Worm (Caenorhabditis elegans) whole organism, L1 larva: Measurements from ENCODE around the gene glc-4.

Experiments used
- dpl-1 ChIP-seq, 3 experiments: fragments of 150-350 bp in 2 of 3; sonication (generic microtip) in 1 of 3; optimal IDR thresholded peaks; 2 replicates each; lab custom pipeline; 2014 to 2017; ENCODE audit warnings: missing biosample characterization in 3 of 3, missing genetic modification characterization in 3 of 3, missing genetic modification reagents in 3 of 3
- efl-3 ChIP-seq: fragments of 200-800 bp; sonication (Bioruptor generic); optimal IDR thresholded peaks from 2 replicates; lab custom pipeline; 2018; ENCODE audit warnings: mild to moderate bottlenecking, missing genetic modification characterization, missing compliant biosample characterization
- lin-39 ChIP-seq: fragments of 150-350 bp; optimal IDR thresholded peaks from 2 replicates; lab custom pipeline; 2014; ENCODE audit warnings: missing biosample characterization, missing genetic modification reagents, missing genetic modification characterization

DNA sequence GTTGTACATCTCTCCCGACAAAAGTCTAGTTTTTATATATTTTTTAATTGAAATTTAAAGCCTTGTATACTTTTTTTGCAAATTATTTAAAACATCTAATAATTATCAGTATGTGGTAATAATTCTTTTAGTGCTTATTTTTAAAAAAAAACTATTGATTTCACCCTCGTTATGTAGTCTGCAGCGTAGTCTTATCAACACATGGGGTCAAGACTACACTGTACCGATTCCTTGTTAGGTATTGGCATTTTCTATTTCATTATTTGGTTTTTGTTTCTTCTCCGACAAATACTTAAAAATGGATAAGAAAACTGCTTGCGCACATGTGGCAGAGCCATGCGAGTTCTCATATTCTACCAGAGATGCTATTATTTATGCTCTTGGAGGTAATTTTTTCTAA is 21.3 kb upstream of the glc-4 start, which contains the start of gene maoc-1:
- TF ChIP-seq lin-39 (tag; lab: Kevin White, UChicago) = no peak
- TF ChIP-seq dpl-1 (GFP tag; optimal IDR thresholded peaks at IDR 0.05; lab: Kevin White, UChicago) = no peak
- TF ChIP-seq efl-3 (GFP tag; lab: Kevin White, UChicago) = no peak
